Worm (Caenorhabditis elegans) whole organism, young adult: Measurements from ENCODE around the gene age-1.

ENCODE experiments used
- B0261.1 ChIP-seq: sonication (generic microtip); optimal IDR thresholded peaks from 2 replicates; lab custom pipeline; 2016; ENCODE audit warnings: mild to moderate bottlenecking, missing genetic modification characterization, moderate library complexity, missing compliant biosample characterization
- C17E4.6 ChIP-seq: fragments of 200-800 bp; sonication (Bioruptor generic); IDR thresholded peaks from 2 replicates; pipeline ENCODE4 v1.3.6; 2022; ENCODE audit warnings: missing genetic modification reagents, missing genetic modification characterization, missing compliant biosample characterization
- F10E7.11 ChIP-seq: sonication (generic microtip); optimal IDR thresholded peaks from 2 replicates; lab custom pipeline; 2017; ENCODE audit warnings: mild to moderate bottlenecking, missing genetic modification characterization, moderate library complexity, missing compliant biosample characterization
- F22D6.2 ChIP-seq: sonication (generic microtip); optimal IDR thresholded peaks from 2 replicates; lab custom pipeline; 2016; ENCODE audit warnings: mild to moderate bottlenecking, missing genetic modification characterization, missing compliant biosample characterization
- F23B12.7 ChIP-seq: sonication (generic microtip); optimal IDR thresholded peaks from 2 replicates; lab custom pipeline; 2017; ENCODE audit warnings: missing genetic modification characterization, mild to moderate bottlenecking, missing compliant biosample characterization, antibody characterized with exemption, moderate library complexity; ENCODE audit not compliant: insufficient read depth
- F33H1.4 ChIP-seq: fragments of 200-800 bp; sonication (Bioruptor generic); IDR thresholded peaks from 2 replicates; pipeline ENCODE4 v1.3.6; 2022; ENCODE audit warnings: missing genetic modification reagents, missing genetic modification characterization, missing compliant biosample characterization
- F37B4.10 ChIP-seq: fragments of 200-800 bp; sonication (Bioruptor generic); IDR thresholded peaks from 2 replicates; pipeline ENCODE4 v1.3.6; 2022; ENCODE audit warnings: missing genetic modification characterization, missing compliant biosample characterization
- F39B2.1 ChIP-seq: fragments of 200-800 bp; sonication (Bioruptor generic); IDR thresholded peaks from 2 replicates; pipeline ENCODE4 v1.3.6; 2022; ENCODE audit warnings: missing genetic modification reagents, missing genetic modification characterization, missing compliant biosample characterization
- F49E8.2 ChIP-seq: sonication (generic microtip); optimal IDR thresholded peaks from 3 replicates; lab custom pipeline; 2017; ENCODE audit warnings: missing genetic modification characterization, mild to moderate bottlenecking, missing compliant biosample characterization, antibody characterized with exemption, moderate library complexity; ENCODE audit not compliant: insufficient read depth
- F57A8.1 ChIP-seq: fragments of 200-800 bp; sonication (Bioruptor generic); optimal IDR thresholded peaks from 2 replicates; lab custom pipeline; 2018; ENCODE audit warnings: mild to moderate bottlenecking, missing genetic modification characterization, moderate library complexity, missing compliant biosample characterization
- Y95B8A.8 ChIP-seq: fragments of 200-800 bp; sonication (Bioruptor generic); IDR thresholded peaks from 2 replicates; pipeline ENCODE4 v1.3.6; 2022; ENCODE audit warnings: missing genetic modification reagents, missing genetic modification characterization, missing compliant biosample characterization
- atf-7 ChIP-seq: sonication (generic microtip); optimal IDR thresholded peaks from 2 replicates; lab custom pipeline; 2017; ENCODE audit warnings: mild to moderate bottlenecking, missing genetic modification characterization, missing compliant biosample characterization
- athp-1 ChIP-seq: sonication (generic microtip); optimal IDR thresholded peaks from 2 replicates; lab custom pipeline; 2017; ENCODE audit warnings: mild to moderate bottlenecking, missing genetic modification characterization, missing compliant biosample characterization
- attf-3 ChIP-seq: fragments of 200-800 bp; sonication (Bioruptor generic); conservative IDR thresholded peaks from 2 replicates; pipeline ENCODE4 v1.3.6; 2022; ENCODE audit warnings: missing genetic modification reagents, missing genetic modification characterization, missing compliant biosample characterization
- bed-1 ChIP-seq: fragments of 200-800 bp; sonication (Bioruptor generic); IDR thresholded peaks from 2 replicates; pipeline ENCODE4 v1.3.6; 2022; ENCODE audit warnings: missing genetic modification reagents, missing genetic modification characterization, missing compliant biosample characterization
- ceh-79 ChIP-seq: sonication (generic microtip); optimal IDR thresholded peaks from 2 replicates; lab custom pipeline; 2017; ENCODE audit warnings: mild to moderate bottlenecking, missing genetic modification characterization, missing compliant biosample characterization
- ceh-91 ChIP-seq: fragments of 200-800 bp; sonication (Bioruptor generic); IDR thresholded peaks from 2 replicates; pipeline ENCODE4 v1.3.6; 2022; ENCODE audit warnings: missing genetic modification reagents, missing genetic modification characterization, missing compliant biosample characterization
- chd-7 ChIP-seq: sonication (generic microtip); optimal IDR thresholded peaks from 2 replicates; lab custom pipeline; 2016; ENCODE audit warnings: mild to moderate bottlenecking, missing genetic modification characterization, moderate library complexity, missing compliant biosample characterization
- dox-1 ChIP-seq: fragments of 200-800 bp; sonication (Bioruptor generic); IDR thresholded peaks from 2 replicates; pipeline ENCODE4 v1.3.6; 2022; ENCODE audit warnings: missing genetic modification reagents, missing genetic modification characterization, missing compliant biosample characterization
- dpl-1 ChIP-seq: fragments of 150-350 bp; optimal IDR thresholded peaks from 2 replicates; lab custom pipeline; 2014; ENCODE audit warnings: missing biosample characterization, missing genetic modification reagents, missing genetic modification characterization
- efl-1 ChIP-seq: fragments of 150-350 bp; optimal IDR thresholded peaks from 2 replicates; lab custom pipeline; 2014; ENCODE audit warnings: missing biosample characterization, missing genetic modification reagents, missing genetic modification characterization
- egrh-3 ChIP-seq: fragments of 200-800 bp; sonication (Bioruptor generic); IDR thresholded peaks from 2 replicates; pipeline ENCODE4 v1.3.6; 2022; ENCODE audit warnings: missing genetic modification reagents, missing genetic modification characterization, missing compliant biosample characterization
- ekl-4 ChIP-seq: fragments of 200-800 bp; sonication (Bioruptor generic); IDR thresholded peaks from 2 replicates; pipeline ENCODE4 v1.3.6; 2022; ENCODE audit warnings: missing genetic modification reagents, missing genetic modification characterization, missing compliant biosample characterization
- hlh-26 ChIP-seq: fragments of 200-800 bp; sonication (Bioruptor generic); conservative IDR thresholded peaks from 2 replicates; pipeline ENCODE4 v1.3.6; 2022; ENCODE audit warnings: missing genetic modification reagents, missing genetic modification characterization, missing compliant biosample characterization
- let-607 ChIP-seq, 2 experiments: fragments of 200-800 bp in 1 of 2; sonication (Bioruptor generic) in 1 of 2; sonication (generic microtip) in 1 of 2; optimal IDR thresholded peaks; 2 replicates each; lab custom pipeline; 2016 to 2018; ENCODE audit warnings: mild to moderate bottlenecking in 2 of 2, missing compliant biosample characterization in 2 of 2, missing genetic modification characterization in 2 of 2, moderate library complexity in 2 of 2, missing genotype in 1 of 2
- lin-40 ChIP-seq: sonication (generic microtip); optimal IDR thresholded peaks from 2 replicates; lab custom pipeline; 2016; ENCODE audit warnings: missing genetic modification characterization, mild to moderate bottlenecking, missing compliant biosample characterization, missing genotype, missing genetic modification reagents
- lir-1 ChIP-seq: fragments of 200-800 bp; sonication (Bioruptor generic); conservative IDR thresholded peaks from 2 replicates; pipeline ENCODE4 v1.3.6; 2022; ENCODE audit warnings: missing genetic modification reagents, missing genetic modification characterization, missing compliant biosample characterization
- lsy-27 ChIP-seq: sonication (generic microtip); optimal IDR thresholded peaks from 2 replicates; lab custom pipeline; 2017; ENCODE audit warnings: missing genetic modification characterization, mild to moderate bottlenecking, missing compliant biosample characterization, antibody characterized with exemption, missing genotype, borderline replicate concordance; ENCODE audit not compliant: insufficient read depth
- madf-10 ChIP-seq: sonication (generic microtip); optimal IDR thresholded peaks from 2 replicates; lab custom pipeline; 2016; ENCODE audit warnings: mild to moderate bottlenecking, missing genetic modification characterization, missing compliant biosample characterization
- madf-3 ChIP-seq: fragments of 200-800 bp; sonication (Bioruptor generic); IDR thresholded peaks from 2 replicates; pipeline ENCODE4 v1.3.6; 2022; ENCODE audit warnings: missing genetic modification reagents, missing genetic modification characterization, missing compliant biosample characterization
- nfya-2 ChIP-seq: fragments of 200-800 bp; sonication (Bioruptor generic); IDR thresholded peaks from 2 replicates; pipeline ENCODE4 v1.3.6; 2022; ENCODE audit warnings: missing genetic modification reagents, missing genetic modification characterization, missing compliant biosample characterization
- nfyb-1 ChIP-seq: fragments of 200-800 bp; sonication (Bioruptor generic); IDR thresholded peaks from 2 replicates; pipeline ENCODE4 v1.3.6; 2022; ENCODE audit warnings: missing genetic modification reagents, missing genetic modification characterization, missing compliant biosample characterization
- nhr-120 ChIP-seq: fragments of 200-800 bp; sonication (Bioruptor generic); IDR thresholded peaks from 2 replicates; pipeline ENCODE4 v1.3.6; 2022; ENCODE audit warnings: missing genetic modification characterization, missing compliant biosample characterization
- nhr-27 ChIP-seq: fragments of 200-800 bp; sonication (Bioruptor generic); optimal IDR thresholded peaks from 2 replicates; lab custom pipeline; 2018; ENCODE audit warnings: mild to moderate bottlenecking, missing genetic modification characterization, moderate library complexity, missing compliant biosample characterization
- rpc-1 ChIP-seq, 2 experiments: fragments of 150-350 bp in 1 of 2; sonication (generic microtip) in 1 of 2; optimal IDR thresholded peaks; 2 replicates each; lab custom pipeline; 2014 to 2018; ENCODE audit warnings: missing biosample characterization in 1 of 2, missing genetic modification characterization in 1 of 2, missing genetic modification reagents in 1 of 2, missing genotype in 1 of 2
- snpc-1.1 ChIP-seq: sonication (generic microtip); optimal IDR thresholded peaks from 2 replicates; lab custom pipeline; 2017; ENCODE audit warnings: missing genetic modification characterization, mild to moderate bottlenecking, missing compliant biosample characterization, antibody characterized with exemption, moderate library complexity, missing genotype, missing genetic modification reagents; ENCODE audit not compliant: insufficient read depth
- snpc-1.3 ChIP-seq: sonication (generic microtip); optimal IDR thresholded peaks from 2 replicates; lab custom pipeline; 2017; ENCODE audit warnings: missing genetic modification characterization, mild to moderate bottlenecking, missing compliant biosample characterization, antibody characterized with exemption, moderate library complexity, missing genotype, missing genetic modification reagents; ENCODE audit not compliant: insufficient read depth
- snpc-3.4 ChIP-seq: sonication (generic microtip); optimal IDR thresholded peaks from 2 replicates; lab custom pipeline; 2017; ENCODE audit warnings: missing genetic modification characterization, mild to moderate bottlenecking, missing compliant biosample characterization, antibody characterized with exemption, moderate library complexity, missing genotype, missing genetic modification reagents
- tbx-9 ChIP-seq: sonication (generic microtip); optimal IDR thresholded peaks from 2 replicates; lab custom pipeline; 2016; ENCODE audit warnings: borderline replicate concordance, missing genetic modification characterization, inconsistent platforms, missing compliant biosample characterization
- zfh-2 ChIP-seq: fragments of 200-800 bp; sonication (Bioruptor generic); conservative IDR thresholded peaks from 2 replicates; pipeline ENCODE4 v1.3.6; 2022; ENCODE audit warnings: missing genetic modification reagents, missing genetic modification characterization, missing compliant biosample characterization
- zim-3 ChIP-seq: sonication (generic microtip); optimal IDR thresholded peaks from 2 replicates; lab custom pipeline; 2017; ENCODE audit warnings: mild to moderate bottlenecking, missing genetic modification characterization, moderate library complexity, missing compliant biosample characterization
- ztf-22 ChIP-seq: fragments of 200-800 bp; sonication (Bioruptor generic); optimal IDR thresholded peaks from 2 replicates; lab custom pipeline; 2018; ENCODE audit warnings: mild to moderate bottlenecking, missing genetic modification characterization, moderate library complexity, missing compliant biosample characterization
- ztf-6 ChIP-seq: fragments of 200-800 bp; sonication (Bioruptor generic); IDR thresholded peaks from 2 replicates; pipeline ENCODE4 v1.3.6; 2022; ENCODE audit warnings: missing genetic modification reagents, missing genetic modification characterization, missing compliant biosample characterization

Gene age-1

ce11 chrII:11537115-11537514 lies 10.3 kb upstream of the age-1 start (continued):
- TF ChIP-seq hlh-26 (GFP tag; lab: Robert Waterston, UW), result no peak
- TF ChIP-seq Y95B8A.8 (GFP tag; lab: Robert Waterston, UW), result peak; percentile 81; the same call in 1 of the 2 replicates
- peak; percentile 97 for TF ChIP-seq efl-1 (GFP tag; lab: Kevin White, UChicago)
- no peak for TF ChIP-seq F49E8.2 (tag; lab: Kevin White, UChicago)
- TF ChIP-seq lsy-27 (tag; lab: Kevin White, UChicago), result no peak
- no peak for TF ChIP-seq B0261.1 (tag; lab: Kevin White, UChicago)
- TF ChIP-seq atf-7 (tag; lab: Kevin White, UChicago), result no peak
- TF ChIP-seq ceh-91 (GFP tag; lab: Robert Waterston, UW), result peak; percentile 94
- TF ChIP-seq nhr-27 (tag; lab: Kevin White, UChicago), result no peak
- no peak for TF ChIP-seq ztf-6
- no peak for TF ChIP-seq snpc-1.1 (tag; lab: Kevin White, UChicago)
- peak; percentile 64 for TF ChIP-seq ekl-4 (GFP tag; lab: Robert Waterston, UW)
- TF ChIP-seq F22D6.2, result no peak
- no peak for TF ChIP-seq F10E7.11
- peak; percentile 92 for TF ChIP-seq dox-1 (GFP tag; lab: Robert Waterston, UW)
- TF ChIP-seq zim-3 (tag; lab: Kevin White, UChicago), result no peak
- peak; percentile 79; the same call in 1 of the 2 replicates for TF ChIP-seq lir-1 (GFP tag; lab: Robert Waterston, UW)
- TF ChIP-seq chd-7, result no peak
- TF ChIP-seq ceh-79 (tag; lab: Kevin White, UChicago), result no peak
- no peak for TF ChIP-seq madf-10 (tag; lab: Kevin White, UChicago)
- TF ChIP-seq ztf-22 (GFP tag; lab: Kevin White, UChicago), result no peak
- no peak for TF ChIP-seq F57A8.1 (GFP tag; lab: Kevin White, UChicago)
- TF ChIP-seq tbx-9, result no peak
- TF ChIP-seq F23B12.7 (tag; lab: Kevin White, UChicago), result no peak
- peak; percentile 78; the same call in 1 of the 2 replicates for TF ChIP-seq F37B4.10 (GFP tag; lab: Robert Waterston, UW)
- peak; percentile 79 for TF ChIP-seq F33H1.4 (GFP tag; lab: Robert Waterston, UW)
- peak; percentile 89 for TF ChIP-seq snpc-3.4 (tag; lab: Kevin White, UChicago)
- TF ChIP-seq nfyb-1 (GFP tag; lab: Robert Waterston, UW), result no peak
- no peak for TF ChIP-seq nhr-120 (GFP tag; lab: Robert Waterston, UW)
- TF ChIP-seq bed-1, result no peak
- TF ChIP-seq F39B2.1 (GFP tag; lab: Robert Waterston, UW), result no peak
- TF ChIP-seq nfya-2 (GFP tag; lab: Robert Waterston, UW), result no peak
- peak; percentile 78 for TF ChIP-seq C17E4.6 (GFP tag; lab: Robert Waterston, UW)
- no peak for TF ChIP-seq let-607 (tag; optimal IDR thresholded peaks at IDR 0.05; lab: Kevin White, UChicago)
- TF ChIP-seq attf-3 (GFP tag; lab: Robert Waterston, UW), result 0 out of 2 replicates have a peak, but pooled peaks have one; percentile 38
- no peak for TF ChIP-seq rpc-1 (optimal IDR thresholded peaks at IDR 0.05; lab: Kevin White, UChicago)
- TF ChIP-seq rpc-1 (tag; optimal IDR thresholded peaks at IDR 0.05; lab: Kevin White, UChicago), result no peak
- no peak for TF ChIP-seq lin-40 (tag; lab: Kevin White, UChicago)
- TF ChIP-seq egrh-3 (GFP tag; lab: Robert Waterston, UW), result peak; percentile 82
- peak; percentile 88 for TF ChIP-seq dpl-1 (GFP tag; lab: Kevin White, UChicago)
- no peak for TF ChIP-seq snpc-1.3 (tag; lab: Kevin White, UChicago)
- peak; percentile 40 for TF ChIP-seq athp-1
- peak; percentile 92 for TF ChIP-seq madf-3 (GFP tag; lab: Robert Waterston, UW)
- peak; percentile 85 for TF ChIP-seq zfh-2 (GFP tag; lab: Robert Waterston, UW)
